Worm (Caenorhabditis elegans) whole organism, young adult: ENCODE measurements around the gene T14G12.6.

Experiments
- egrh-3 ChIP-seq: fragments of 200-800 bp; sonication (Bioruptor generic); IDR thresholded peaks from 2 replicates; pipeline ENCODE4 v1.3.6; 2022; ENCODE audit warnings: missing genetic modification reagents, missing genetic modification characterization, missing compliant biosample characterization
- ekl-4 ChIP-seq: fragments of 200-800 bp; sonication (Bioruptor generic); IDR thresholded peaks from 2 replicates; pipeline ENCODE4 v1.3.6; 2022; ENCODE audit warnings: missing genetic modification reagents, missing genetic modification characterization, missing compliant biosample characterization
- him-1 ChIP-seq: sonication (generic microtip); optimal IDR thresholded peaks from 2 replicates; lab custom pipeline; 2016; ENCODE audit warnings: missing genotype, missing genetic modification reagents, missing genetic modification characterization, missing compliant biosample characterization
- hmg-1.2 ChIP-seq: fragments of 200-800 bp; sonication (Bioruptor generic); IDR thresholded peaks from 2 replicates; pipeline ENCODE4 v1.3.6; 2022; ENCODE audit warnings: missing genetic modification reagents, missing genetic modification characterization, missing compliant biosample characterization
- lin-35 ChIP-seq, 3 experiments: fragments of 150-350 bp in 2 of 3; sonication (generic microtip) in 1 of 3; optimal IDR thresholded peaks; 2 replicates each; lab custom pipeline; 2014 to 2018; ENCODE audit warnings: missing biosample characterization in 3 of 3, missing genetic modification characterization in 3 of 3, missing genetic modification reagents in 3 of 3
- lsl-1 ChIP-seq: fragments of 200-800 bp; sonication (Bioruptor generic); optimal IDR thresholded peaks from 2 replicates; lab custom pipeline; 2018; ENCODE audit warnings: mild to moderate bottlenecking, missing genetic modification characterization, moderate library complexity, missing compliant biosample characterization
- nfya-1 ChIP-seq: sonication (generic microtip); optimal IDR thresholded peaks from 2 replicates; lab custom pipeline; 2017; ENCODE audit warnings: antibody characterized with exemption, missing compliant biosample characterization, missing genetic modification characterization, borderline replicate concordance; ENCODE audit not compliant: insufficient read depth
- sdz-38 ChIP-seq: sonication (generic microtip); optimal IDR thresholded peaks from 2 replicates; lab custom pipeline; 2016; ENCODE audit warnings: missing genotype, missing genetic modification characterization, missing compliant biosample characterization
- ztf-3 ChIP-seq: fragments of 200-800 bp; sonication (Bioruptor generic); optimal IDR thresholded peaks from 2 replicates; lab custom pipeline; 2018; ENCODE audit warnings: mild to moderate bottlenecking, missing genetic modification characterization, missing compliant biosample characterization

- no peak for TF ChIP-seq hmg-1.2 (GFP tag; lab: Robert Waterston, UW)
- no peak for TF ChIP-seq egrh-3 (GFP tag; lab: Robert Waterston, UW)
- no peak for TF ChIP-seq nfya-1 (tag; lab: Kevin White, UChicago)
- no peak for TF ChIP-seq lin-35 (GFP tag; optimal IDR thresholded peaks at IDR 0.05; lab: Kevin White, UChicago)
- TF ChIP-seq lsl-1 (GFP tag; lab: Kevin White, UChicago) = no peak
- TF ChIP-seq ekl-4 (GFP tag; lab: Robert Waterston, UW) = no peak
- no peak for TF ChIP-seq him-1 (tag; lab: Kevin White, UChicago)
- no peak for TF ChIP-seq sdz-38
- TF ChIP-seq ztf-3 (GFP tag; lab: Kevin White, UChicago) = no peak
Observed at ce11 chrX:3781040-3781439, 21.8 kb upstream of the T14G12.6 start, which contains the start of gene marg-1.
